Fruit fly (Drosophila melanogaster) whole organism, wandering third instar larva: ENCODE data around the gene Ttc19.
A peak's percentile ranks its signal among the peaks of the same experiment; 100 is the strongest.

Experiments used
- CG32264 ChIP-seq: fragments of 200-800 bp; sonication (Bioruptor generic); optimal IDR thresholded peaks from 2 replicates; lab custom pipeline; 2016; ENCODE audit warnings: missing biosample characterization, missing genetic modification characterization
- CG9705 ChIP-seq: fragments of 200-800 bp; sonication (Bioruptor generic); optimal IDR thresholded peaks from 2 replicates; lab custom pipeline; 2018; ENCODE audit warnings: missing biosample characterization, mild to moderate bottlenecking, missing genetic modification characterization
- CrebA ChIP-seq: fragments of 200-800 bp; sonication (Bioruptor generic); optimal IDR thresholded peaks from 2 replicates; lab custom pipeline; 2016; ENCODE audit warnings: missing biosample characterization, mild to moderate bottlenecking, missing genetic modification characterization, borderline replicate concordance
- Dif ChIP-seq: fragments of 200-275, 200-300 bp; sonication (Bioruptor generic); optimal IDR thresholded peaks from 2 replicates; lab custom pipeline; 2018; ENCODE audit warnings: missing biosample characterization, missing genetic modification characterization; ENCODE audit not compliant: partially characterized antibody
- HLH106 ChIP-seq: fragments of 200-800 bp; optimal IDR thresholded peaks from 3 replicates; lab custom pipeline; 2019; ENCODE audit warnings: missing biosample characterization, mild to moderate bottlenecking, missing genetic modification characterization, moderate library complexity
- Hnf4 ChIP-seq: fragments of 200-800 bp; sonication (Bioruptor generic); optimal IDR thresholded peaks from 2 replicates; lab custom pipeline; 2016; ENCODE audit warnings: missing biosample characterization, mild to moderate bottlenecking, missing genetic modification characterization
- Hr83 ChIP-seq: fragments of 200-300 bp; sonication (Bioruptor generic); optimal IDR thresholded peaks from 2 replicates; lab custom pipeline; 2016; ENCODE audit warnings: missing biosample characterization, mild to moderate bottlenecking, missing genetic modification characterization, moderate library complexity; ENCODE audit not compliant: poor library complexity, severe bottlenecking
- Jra ChIP-seq: sonication (Bioruptor generic); optimal IDR thresholded peaks from 2 replicates; lab custom pipeline; 2016; ENCODE audit warnings: missing biosample characterization, missing genetic modification characterization
- Mio ChIP-seq: sonication (Bioruptor generic); optimal IDR thresholded peaks from 2 replicates; lab custom pipeline; 2016; ENCODE audit warnings: missing biosample characterization, missing genetic modification characterization
- N ChIP-seq: fragments of >200 bp; optimal IDR thresholded peaks from 2 replicates; lab custom pipeline; 2018; ENCODE audit warnings: missing biosample characterization, missing external identifiers, missing genetic modification characterization
- OdsH ChIP-seq: fragments of 200-800 bp; sonication (Bioruptor generic); optimal IDR thresholded peaks from 2 replicates; lab custom pipeline; 2016; ENCODE audit warnings: missing biosample characterization, mild to moderate bottlenecking, missing genetic modification characterization
- Vsx2 ChIP-seq: fragments of 200-300, 225-300 bp; sonication (Bioruptor generic); optimal IDR thresholded peaks from 2 replicates; lab custom pipeline; 2018; ENCODE audit warnings: missing biosample characterization, missing genetic modification characterization; ENCODE audit not compliant: partially characterized antibody
- br ChIP-seq: fragments of 200-800 bp; sonication (Bioruptor generic); optimal IDR thresholded peaks from 2 replicates; lab custom pipeline; 2016; ENCODE audit warnings: missing biosample characterization, missing genetic modification characterization
- dsf ChIP-seq: sonication (Bioruptor generic); optimal IDR thresholded peaks from 2 replicates; lab custom pipeline; 2016; ENCODE audit warnings: missing biosample characterization, missing genetic modification characterization, borderline replicate concordance
- ey ChIP-seq: fragments of 200-800 bp; sonication (Bioruptor generic); optimal IDR thresholded peaks from 2 replicates; lab custom pipeline; 2016; ENCODE audit warnings: missing biosample characterization, missing genetic modification characterization
- foxo ChIP-seq, 2 experiments: fragments of 200-800 bp; sonication (Bioruptor generic); optimal IDR thresholded peaks; 2 replicates in 1 of 2; 3 replicates in 1 of 2; lab custom pipeline; 2016 to 2017; ENCODE audit warnings: missing biosample characterization in 2 of 2, missing genetic modification characterization in 2 of 2
- fru ChIP-seq: fragments of 200-800 bp; sonication (Bioruptor generic); optimal IDR thresholded peaks from 3 replicates; lab custom pipeline; 2016; ENCODE audit warnings: missing biosample characterization, mild to moderate bottlenecking, missing genetic modification characterization
- h ChIP-seq: fragments of 200-800 bp; sonication (Bioruptor generic); optimal IDR thresholded peaks from 3 replicates; lab custom pipeline; 2016; ENCODE audit warnings: missing biosample characterization, mild to moderate bottlenecking, missing genetic modification characterization
- jim ChIP-seq: fragments of 175-275, 200-325 bp; sonication (Bioruptor generic); optimal IDR thresholded peaks from 2 replicates; lab custom pipeline; 2016; ENCODE audit warnings: missing biosample characterization, mild to moderate bottlenecking, missing genetic modification characterization
- pan ChIP-seq: fragments of >200 bp; optimal IDR thresholded peaks from 2 replicates; lab custom pipeline; 2017
- psq ChIP-seq: fragments of 200-800 bp; sonication (Bioruptor generic); optimal IDR thresholded peaks from 3 replicates; lab custom pipeline; 2017; ENCODE audit warnings: missing biosample characterization, mild to moderate bottlenecking, missing genetic modification characterization, moderate library complexity
- rgr ChIP-seq: fragments of 200-800 bp; sonication (Bioruptor generic); optimal IDR thresholded peaks from 3 replicates; lab custom pipeline; 2016; ENCODE audit warnings: missing biosample characterization, mild to moderate bottlenecking, missing genetic modification characterization
- woc ChIP-seq: sonication (Bioruptor generic); optimal IDR thresholded peaks from 2 replicates; lab custom pipeline; 2016; ENCODE audit warnings: missing biosample characterization, mild to moderate bottlenecking, missing genetic modification characterization

Gene Ttc19

dm6 chr2L:19021278-19022220 is 23.4 kb downstream of the Ttc19 start (continued):
- TF ChIP-seq N (GFP tag; lab: Kevin White, UChicago) (no peak), psq (GFP tag; lab: Kevin White, UChicago) (peak; percentile 64), pan (no peak), ey (GFP tag; lab: Kevin White, UChicago) (peak; percentile 62), foxo (GFP tag; optimal IDR thresholded peaks at IDR 0.05; lab: Kevin White, UChicago) (peak in 1 of 2 experiments; percentile 87), br (GFP tag; lab: Kevin White, UChicago) (peak; percentile 73)

DNA sequence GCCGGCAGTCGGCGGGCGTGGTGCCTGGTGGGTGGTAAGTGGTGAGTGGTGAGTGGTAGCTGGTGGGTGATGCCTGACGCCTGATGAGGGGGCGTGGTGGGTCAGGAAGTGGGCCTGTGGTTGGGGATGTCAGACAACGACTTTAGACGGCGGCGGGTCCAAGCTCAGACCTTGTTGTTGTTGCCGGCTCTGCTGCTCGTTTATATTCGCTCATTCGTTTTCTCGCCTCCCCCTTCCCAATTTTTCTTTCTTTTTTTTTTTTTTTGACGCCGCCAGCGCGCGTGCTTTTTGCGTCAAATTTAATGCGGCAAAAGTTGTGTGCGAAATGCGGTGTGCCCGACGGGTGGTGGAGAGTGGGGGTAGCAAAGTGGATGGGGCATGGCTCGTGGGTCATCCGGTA is 25.3 kb downstream of the Ttc19 start:
- TF ChIP-seq woc (no peak), jim (GFP tag; lab: Kevin White, UChicago) (no peak), psq (GFP tag; lab: Kevin White, UChicago) (no peak), pan (no peak), ey (GFP tag; lab: Kevin White, UChicago) (no peak), Hr83 (GFP tag; lab: Kevin White, UChicago) (no peak), Mio (no peak), Jra (no peak), fru (no peak), rgr (GFP tag; lab: Kevin White, UChicago) (no peak), dsf (GFP tag; lab: Kevin White, UChicago) (no peak), CrebA (GFP tag; lab: Kevin White, UChicago) (no peak)

- TF ChIP-seq h (GFP tag; lab: Kevin White, UChicago), result no peak
- peak in 1 of 2 experiments; percentile 6 for TF ChIP-seq foxo (GFP tag; optimal IDR thresholded peaks at IDR 0.05; lab: Kevin White, UChicago)
- TF ChIP-seq, all 38 proteins: peak for 1
These were observed 25.8 kb downstream of the Ttc19 start for dm6 chr2L:19019160-19019592.

DNA sequence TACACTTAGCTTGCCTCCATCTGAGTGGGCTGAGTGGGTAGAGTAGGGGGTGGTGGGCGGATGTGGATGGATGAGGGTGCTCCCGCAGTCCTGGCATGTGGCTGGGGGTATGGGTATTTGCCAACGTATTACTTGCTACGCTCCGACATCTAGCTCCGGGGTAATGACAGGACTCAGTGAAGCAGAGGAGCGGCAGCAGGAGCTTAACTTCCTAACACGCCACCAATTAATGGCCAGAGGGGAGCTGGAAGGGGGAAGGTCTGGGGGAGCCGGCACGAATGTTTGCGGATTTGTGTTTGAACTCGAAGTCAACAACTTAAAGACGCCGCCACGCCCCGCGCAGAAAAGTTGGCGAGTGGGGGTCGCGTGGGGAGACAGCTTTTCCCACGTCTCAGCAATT is 26.7 kb downstream of the Ttc19 start:
- TF ChIP-seq Jra (no peak), CG9705 (GFP tag; lab: Kevin White, UChicago) (no peak), Mio (no peak), Dif (GFP tag; lab: Kevin White, UChicago) (no peak)

DNA sequence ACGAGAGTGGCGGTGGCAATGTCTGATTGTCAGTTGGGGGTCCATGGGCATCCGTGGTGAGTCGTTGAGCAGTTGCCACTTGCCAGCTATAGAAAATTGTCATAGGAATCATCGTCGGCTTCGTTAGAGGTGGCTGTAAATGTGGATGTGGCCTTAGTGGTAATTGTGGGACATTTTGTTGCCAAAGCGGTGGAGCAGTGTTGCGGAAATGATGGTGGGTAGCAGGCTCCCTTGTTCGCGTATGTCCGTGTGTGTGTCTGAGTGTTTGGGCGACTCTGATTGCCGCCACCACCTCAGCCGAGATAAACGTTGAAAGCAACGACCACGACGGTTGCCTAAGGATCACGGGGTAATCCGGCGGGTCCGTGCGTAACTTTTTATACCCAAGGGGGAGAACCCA is 27.9 kb downstream of the Ttc19 start:
- TF ChIP-seq jim (GFP tag; lab: Kevin White, UChicago) (no peak), Hnf4 (GFP tag; lab: Kevin White, UChicago) (no peak), fru (no peak), CG32264 (GFP tag; lab: Kevin White, UChicago) (no peak), ey (GFP tag; lab: Kevin White, UChicago) (no peak), rgr (GFP tag; lab: Kevin White, UChicago) (no peak)

DNA sequence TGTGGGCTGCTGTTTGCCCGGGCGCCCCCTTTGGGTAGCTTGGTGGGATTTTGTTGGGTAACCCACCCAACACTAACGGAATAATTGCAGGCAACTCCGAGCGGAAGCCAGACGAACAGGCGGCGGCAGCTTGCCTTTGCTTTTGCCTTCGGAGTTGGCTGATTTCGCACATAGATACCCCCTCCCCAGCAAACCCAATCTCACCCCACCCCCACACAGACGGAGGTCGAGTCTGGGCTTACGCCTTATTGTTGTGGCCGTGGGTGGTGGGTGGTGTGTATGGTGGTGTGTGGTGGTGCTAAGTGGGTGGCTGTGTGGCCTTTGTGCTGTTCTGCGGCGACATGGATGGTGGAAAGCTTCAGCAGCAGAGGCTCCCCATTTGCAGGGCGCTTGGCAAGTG is 29.3 kb downstream of the Ttc19 start:
- no peak for TF ChIP-seq HLH106 (tag; lab: Kevin White, UChicago)
- no peak for TF ChIP-seq foxo (GFP tag; optimal IDR thresholded peaks at IDR 0.05; lab: Kevin White, UChicago)
- TF ChIP-seq Hnf4 (GFP tag; lab: Kevin White, UChicago), result no peak
- TF ChIP-seq CG9705 (GFP tag; lab: Kevin White, UChicago), result no peak
- no peak for TF ChIP-seq CG32264 (GFP tag; lab: Kevin White, UChicago)
- TF ChIP-seq OdsH (GFP tag; lab: Kevin White, UChicago), result no peak

- TF ChIP-seq Vsx2 (GFP tag; lab: Kevin White, UChicago) (peak; percentile 13), HLH106 (tag; lab: Kevin White, UChicago) (no peak)
These were observed 30.0 kb downstream of the Ttc19 start for dm6 chr2L:19014881-19015366.
